Worm (Caenorhabditis elegans) whole organism, late embryonic: ENCODE results near the gene Y54F10AM.6.

Experiments
- elt-4 ChIP-seq: sonication (generic microtip); optimal IDR thresholded peaks from 2 replicates; lab custom pipeline; 2016; ENCODE audit warnings: missing genetic modification characterization, missing compliant biosample characterization
- fax-1 ChIP-seq: sonication (generic microtip); optimal IDR thresholded peaks from 2 replicates; lab custom pipeline; 2016; ENCODE audit warnings: missing genotype, missing genetic modification characterization, missing compliant biosample characterization
- fkh-10 ChIP-seq: fragments of 150-350 bp; optimal IDR thresholded peaks from 2 replicates; lab custom pipeline; 2014; ENCODE audit warnings: missing biosample characterization, missing genetic modification reagents, missing genetic modification characterization
- odd-2 ChIP-seq: sonication (generic microtip); optimal IDR thresholded peaks from 2 replicates; lab custom pipeline; 2017; ENCODE audit warnings: antibody characterized with exemption, mild to moderate bottlenecking, missing genetic modification characterization, missing compliant biosample characterization
- rnt-1 ChIP-seq: sonication (generic microtip); optimal IDR thresholded peaks from 2 replicates; lab custom pipeline; 2016; ENCODE audit warnings: missing genetic modification characterization, missing compliant biosample characterization
- tbx-7 ChIP-seq: sonication (generic microtip); optimal IDR thresholded peaks from 2 replicates; lab custom pipeline; 2016; ENCODE audit warnings: missing genotype, missing genetic modification characterization, missing compliant biosample characterization

DNA sequence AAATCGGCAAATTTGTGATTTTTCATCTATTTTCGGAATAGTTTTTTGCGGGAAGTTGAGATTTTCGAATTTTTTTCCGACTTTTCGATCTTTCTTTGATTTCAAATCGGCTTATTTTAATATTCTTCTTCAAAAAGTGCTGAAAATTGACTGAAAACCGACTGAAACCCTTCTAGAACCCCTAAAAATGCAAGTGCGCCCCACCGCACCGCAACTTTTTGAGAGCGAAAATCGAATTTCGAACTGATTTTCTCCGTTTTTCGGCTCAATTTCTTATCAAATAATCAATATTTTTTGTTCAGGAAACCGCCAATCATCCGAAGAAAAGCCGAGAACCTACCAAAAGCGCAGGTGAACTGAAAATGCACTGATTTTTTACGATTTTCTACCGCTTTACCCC is 31.3 kb upstream of the Y54F10AM.6 start:
- TF ChIP-seq tbx-7 (tag; lab: Kevin White, UChicago): no peak
- no peak for TF ChIP-seq fkh-10 (GFP tag; lab: Kevin White, UChicago)
- no peak for TF ChIP-seq elt-4
- TF ChIP-seq rnt-1 (tag; lab: Kevin White, UChicago): no peak
- TF ChIP-seq fax-1 (tag; lab: Kevin White, UChicago): no peak
- TF ChIP-seq odd-2 (tag; lab: Kevin White, UChicago): no peak
